Worm (Caenorhabditis elegans) whole organism, L3 larva: ENCODE measurements around the gene F54E7.6.

Experiments
- R02D3.7 ChIP-seq: fragments of 150-350 bp; optimal IDR thresholded peaks from 2 replicates; lab custom pipeline; 2014; ENCODE audit warnings: missing biosample characterization, missing genetic modification characterization
- ZK546.5 ChIP-seq: sonication (generic microtip); optimal IDR thresholded peaks from 2 replicates; lab custom pipeline; 2017; ENCODE audit warnings: missing biosample characterization, missing genetic modification characterization
- aly-2 ChIP-seq: fragments of 150-350 bp; optimal IDR thresholded peaks from 2 replicates; lab custom pipeline; 2014; ENCODE audit warnings: missing biosample characterization, missing genetic modification characterization
- ama-1 ChIP-seq: fragments of 150-350 bp; optimal IDR thresholded peaks from 2 replicates; lab custom pipeline; 2018
- ceh-16 ChIP-seq: sonication (generic microtip); optimal IDR thresholded peaks from 2 replicates; lab custom pipeline; 2017; ENCODE audit warnings: missing biosample characterization, missing genetic modification characterization
- ceh-28 ChIP-seq: fragments of 150-350 bp; optimal IDR thresholded peaks from 2 replicates; lab custom pipeline; 2014; ENCODE audit warnings: missing biosample characterization, missing genetic modification reagents, missing genetic modification characterization
- ceh-82 ChIP-seq: fragments of 150-350 bp; optimal IDR thresholded peaks from 2 replicates; lab custom pipeline; 2014; ENCODE audit warnings: missing biosample characterization, missing genetic modification characterization
- ceh-9 ChIP-seq: sonication (generic microtip); optimal IDR thresholded peaks from 2 replicates; lab custom pipeline; 2018; ENCODE audit warnings: missing biosample characterization, missing genetic modification characterization
- daf-12 ChIP-seq: fragments of 150-350 bp; optimal IDR thresholded peaks from 2 replicates; lab custom pipeline; 2014; ENCODE audit warnings: missing biosample characterization, missing genetic modification reagents, missing genetic modification characterization
- egl-27 ChIP-seq: sonication (generic microtip); optimal IDR thresholded peaks from 4 replicates; lab custom pipeline; 2017; ENCODE audit warnings: missing biosample characterization, missing genetic modification reagents, missing genetic modification characterization
- egl-5 ChIP-seq: fragments of 150-350 bp; optimal IDR thresholded peaks from 2 replicates; lab custom pipeline; 2017; ENCODE audit warnings: missing biosample characterization, missing genetic modification reagents, missing genetic modification characterization, inconsistent platforms
- elt-1 ChIP-seq: fragments of 150-350 bp; optimal IDR thresholded peaks from 2 replicates; lab custom pipeline; 2014; ENCODE audit warnings: missing biosample characterization, missing genetic modification characterization
- elt-2 ChIP-seq: sonication (generic microtip); optimal IDR thresholded peaks from 2 replicates; lab custom pipeline; 2016; ENCODE audit warnings: missing genetic modification reagents, mild to moderate bottlenecking, missing genetic modification characterization, missing compliant biosample characterization
- elt-3 ChIP-seq, 3 experiments: fragments of 150-350 bp in 1 of 3; sonication (generic microtip) in 2 of 3; optimal IDR thresholded peaks; 2 replicates in 2 of 3; 4 replicates in 1 of 3; lab custom pipeline; 2014 to 2017; ENCODE audit warnings: missing biosample characterization in 3 of 3, missing genetic modification characterization in 3 of 3
- eor-1 ChIP-seq, 2 experiments: fragments of 150-350 bp; optimal IDR thresholded peaks; 2 replicates each; lab custom pipeline; 2014 to 2018; ENCODE audit warnings: missing biosample characterization in 2 of 2, missing genetic modification characterization in 2 of 2
- fkh-10 ChIP-seq: sonication (generic microtip); optimal IDR thresholded peaks from 2 replicates; lab custom pipeline; 2017; ENCODE audit warnings: missing biosample characterization, missing genetic modification reagents, missing genetic modification characterization
- fkh-2 ChIP-seq: fragments of 150-350 bp; optimal IDR thresholded peaks from 2 replicates; lab custom pipeline; 2014; ENCODE audit warnings: missing biosample characterization, missing genetic modification reagents, missing genetic modification characterization
- fos-1 ChIP-seq: fragments of 150-350 bp; optimal IDR thresholded peaks from 2 replicates; lab custom pipeline; 2014; ENCODE audit warnings: missing biosample characterization, missing genetic modification characterization
- hmg-11 ChIP-seq: sonication (generic microtip); optimal IDR thresholded peaks from 2 replicates; lab custom pipeline; 2016; ENCODE audit warnings: missing genetic modification characterization, missing compliant biosample characterization
- jun-1 ChIP-seq: fragments of 150-350 bp; optimal IDR thresholded peaks from 2 replicates; lab custom pipeline; 2014; ENCODE audit warnings: missing biosample characterization, missing genetic modification reagents, missing genetic modification characterization
- lin-15B ChIP-seq: fragments of 150-350 bp; optimal IDR thresholded peaks from 2 replicates; lab custom pipeline; 2014; ENCODE audit warnings: missing biosample characterization, missing genetic modification characterization
- lin-39 ChIP-seq: fragments of 150-350 bp; optimal IDR thresholded peaks from 2 replicates; lab custom pipeline; 2018; ENCODE audit warnings: missing biosample characterization, missing genetic modification reagents, missing genetic modification characterization
- lsy-12 ChIP-seq: sonication (generic microtip); optimal IDR thresholded peaks from 2 replicates; lab custom pipeline; 2016; ENCODE audit warnings: mild to moderate bottlenecking, missing genetic modification characterization, missing compliant biosample characterization
- mdl-1 ChIP-seq: fragments of 150-350 bp; optimal IDR thresholded peaks from 2 replicates; lab custom pipeline; 2014; ENCODE audit warnings: missing biosample characterization, missing genetic modification characterization
- mml-1 ChIP-seq: fragments of 150-350 bp; sonication (generic microtip); optimal IDR thresholded peaks from 3 replicates; lab custom pipeline; 2014; ENCODE audit warnings: missing biosample characterization, missing genetic modification characterization
- nfya-1 ChIP-seq: sonication (generic microtip); optimal IDR thresholded peaks from 2 replicates; lab custom pipeline; 2017; ENCODE audit warnings: missing genetic modification characterization, mild to moderate bottlenecking, missing compliant biosample characterization, antibody characterized with exemption, moderate library complexity; ENCODE audit not compliant: insufficient read depth
- nhr-11 ChIP-seq: fragments of 150-350 bp; optimal IDR thresholded peaks from 2 replicates; lab custom pipeline; 2014; ENCODE audit warnings: missing biosample characterization, missing genetic modification characterization
- nhr-12 ChIP-seq: fragments of 150-350 bp; optimal IDR thresholded peaks from 2 replicates; lab custom pipeline; 2014; ENCODE audit warnings: missing biosample characterization, missing genetic modification characterization
- nhr-23 ChIP-seq: fragments of 150-350 bp; optimal IDR thresholded peaks from 2 replicates; lab custom pipeline; 2014; ENCODE audit warnings: missing biosample characterization, missing genetic modification reagents, missing genetic modification characterization
- nhr-237 ChIP-seq: fragments of 150-350 bp; optimal IDR thresholded peaks from 2 replicates; lab custom pipeline; 2014; ENCODE audit warnings: missing biosample characterization, missing genetic modification characterization
- nhr-25 ChIP-seq: sonication (generic microtip); optimal IDR thresholded peaks from 2 replicates; lab custom pipeline; 2017; ENCODE audit warnings: missing biosample characterization, missing genetic modification characterization
- nhr-28 ChIP-seq: fragments of 150-350 bp; optimal IDR thresholded peaks from 2 replicates; lab custom pipeline; 2014; ENCODE audit warnings: missing biosample characterization, missing genetic modification characterization
- nhr-43 ChIP-seq: sonication (generic microtip); optimal IDR thresholded peaks from 2 replicates; lab custom pipeline; 2016; ENCODE audit warnings: mild to moderate bottlenecking, missing genetic modification characterization, missing compliant biosample characterization; ENCODE audit not compliant: poor library complexity, severe bottlenecking
- nhr-67 ChIP-seq: fragments of 150-350 bp; optimal IDR thresholded peaks from 2 replicates; lab custom pipeline; 2014; ENCODE audit warnings: missing biosample characterization, missing genetic modification characterization
- nhr-76 ChIP-seq: fragments of 150-350 bp; sonication (generic microtip); optimal IDR thresholded peaks from 5 replicates; lab custom pipeline; 2014; ENCODE audit warnings: missing biosample characterization, missing genetic modification characterization
- nhr-77 ChIP-seq: fragments of 150-350 bp; optimal IDR thresholded peaks from 2 replicates; lab custom pipeline; 2014; ENCODE audit warnings: missing biosample characterization, missing genetic modification characterization
- pha-4 ChIP-seq: fragments of 150-350 bp; optimal IDR thresholded peaks from 2 replicates; lab custom pipeline; 2014; ENCODE audit warnings: missing biosample characterization, missing genetic modification reagents, missing genetic modification characterization
- pqm-1 ChIP-seq: fragments of 150-350 bp; optimal IDR thresholded peaks from 2 replicates; lab custom pipeline; 2017; ENCODE audit warnings: missing biosample characterization, missing genetic modification characterization, inconsistent platforms
- sea-2 ChIP-seq: fragments of 150-350 bp; sonication (generic microtip); optimal IDR thresholded peaks from 4 replicates; lab custom pipeline; 2014; ENCODE audit warnings: missing biosample characterization, missing genetic modification reagents, missing genetic modification characterization
- skn-1 ChIP-seq: fragments of 150-350 bp; optimal IDR thresholded peaks from 2 replicates; lab custom pipeline; 2014; ENCODE audit warnings: missing biosample characterization, missing genetic modification characterization
- snpc-4 ChIP-seq: fragments of 150-350 bp; optimal IDR thresholded peaks from 2 replicates; lab custom pipeline; 2014; ENCODE audit warnings: missing biosample characterization, missing genetic modification characterization
- tbx-2 ChIP-seq: sonication (generic microtip); optimal IDR thresholded peaks from 2 replicates; lab custom pipeline; 2016; ENCODE audit warnings: mild to moderate bottlenecking, missing genetic modification characterization, missing compliant biosample characterization
- unc-39 ChIP-seq: sonication (generic microtip); optimal IDR thresholded peaks from 4 replicates; lab custom pipeline; 2017; ENCODE audit warnings: missing biosample characterization, missing genetic modification characterization
- unc-62 ChIP-seq: fragments of 150-350 bp; sonication (generic microtip); optimal IDR thresholded peaks from 4 replicates; lab custom pipeline; 2014; ENCODE audit warnings: missing biosample characterization, missing genetic modification reagents, missing genetic modification characterization
- zag-1 ChIP-seq: fragments of 150-350 bp; optimal IDR thresholded peaks from 2 replicates; lab custom pipeline; 2014; ENCODE audit warnings: missing biosample characterization, missing genetic modification characterization
- ztf-11 ChIP-seq: fragments of 150-350 bp; optimal IDR thresholded peaks from 2 replicates; lab custom pipeline; 2014; ENCODE audit warnings: missing biosample characterization, missing genetic modification characterization
- ztf-4 ChIP-seq: fragments of 150-350 bp; optimal IDR thresholded peaks from 2 replicates; lab custom pipeline; 2014; ENCODE audit warnings: missing biosample characterization, missing genetic modification characterization

Gene F54E7.6

DNA sequence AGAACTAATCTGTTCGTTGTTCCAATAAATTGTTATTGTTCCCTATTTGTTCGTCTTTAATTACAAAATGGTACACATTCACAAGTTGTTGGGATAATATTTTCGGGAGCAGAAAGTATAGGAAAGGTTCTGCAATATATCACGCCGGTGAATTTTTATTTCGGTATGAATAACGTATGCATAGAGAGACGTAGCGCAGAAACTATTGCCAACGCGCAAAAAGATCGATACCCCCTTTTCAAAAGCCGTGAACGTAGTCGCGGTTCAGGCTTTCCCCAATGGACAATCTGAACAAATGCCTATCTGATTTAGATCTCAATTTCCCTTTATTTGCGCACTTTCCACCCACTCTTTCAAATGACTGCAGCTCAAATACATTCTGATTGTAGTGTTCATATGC is 19.3 kb upstream of the F54E7.6 start, which contains the start of gene pst-2:
pst-2 (plus strand) TSS at position 293 of the 400 bp plus-strand sequence.
- TF ChIP-seq R02D3.7 (tag; lab: Kevin White, UChicago), result no peak
- TF ChIP-seq tbx-2 (tag; lab: Kevin White, UChicago), result no peak
- peak; percentile 13 for TF ChIP-seq nhr-25 (tag; lab: Kevin White, UChicago)

DNA sequence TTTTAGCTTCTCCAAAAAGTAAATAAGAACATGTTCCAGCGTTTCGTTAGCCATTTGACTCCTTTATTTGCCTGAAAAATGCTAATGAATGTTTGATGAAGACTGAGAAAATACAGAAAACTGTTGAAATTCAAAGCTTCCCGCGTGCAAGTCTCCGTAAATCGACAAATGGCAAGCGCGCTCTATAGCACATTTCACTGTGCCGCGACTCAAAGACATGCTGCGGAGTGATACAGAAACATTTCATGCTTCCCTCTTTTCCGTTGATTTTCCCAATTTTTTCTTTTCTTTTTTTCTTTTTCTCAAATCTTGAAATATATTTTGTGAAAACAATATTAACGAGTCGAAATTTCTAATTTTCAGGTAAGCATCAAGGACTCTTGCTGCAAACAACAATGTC is 18.1 kb upstream of the F54E7.6 start, which contains the start of the genes ska-3 and rps-12:
ska-3 (minus strand) TSS at position 71 of the 400 bp plus-strand sequence.
rps-12 (plus strand) TSS at position 364 of the 400 bp plus-strand sequence.
- peak; percentile 98 for TF ChIP-seq jun-1 (tag; lab: Kevin White, UChicago)
- peak; percentile 38 to 97 (median 91) for TF ChIP-seq elt-3 (tag; optimal IDR thresholded peaks at IDR 0.05; lab: Kevin White, UChicago)
- peak; percentile 90 for TF ChIP-seq fos-1 (tag; lab: Kevin White, UChicago)
- peak; percentile 100 for TF ChIP-seq nhr-25 (tag; lab: Kevin White, UChicago)
- no peak for TF ChIP-seq eor-1 (tag; optimal IDR thresholded peaks at IDR 0.05; lab: Kevin White, UChicago)
- no peak for TF ChIP-seq ceh-9 (tag; lab: Kevin White, UChicago)
- TF ChIP-seq ama-1, result peak; percentile 95
- TF ChIP-seq elt-2 (tag; lab: Kevin White, UChicago), result peak; percentile 89
- peak; percentile 78 for TF ChIP-seq ZK546.5 (tag; lab: Kevin White, UChicago)
- TF ChIP-seq fkh-10 (GFP tag; lab: Kevin White, UChicago), result peak; percentile 97
- TF ChIP-seq mdl-1 (tag; lab: Kevin White, UChicago), result peak; percentile 86
- no peak for TF ChIP-seq nhr-12 (tag; lab: Kevin White, UChicago)
- peak; percentile 71 for TF ChIP-seq hmg-11 (tag; lab: Kevin White, UChicago)
- TF ChIP-seq zag-1 (tag; lab: Kevin White, UChicago), result peak; percentile 70
- TF ChIP-seq skn-1, result peak; percentile 95
- peak; percentile 94 for TF ChIP-seq snpc-4 (tag; lab: Kevin White, UChicago)
- TF ChIP-seq R02D3.7 (tag; lab: Kevin White, UChicago), result peak; percentile 100
- TF ChIP-seq nhr-43 (tag; lab: Kevin White, UChicago), result peak; percentile 98
- TF ChIP-seq aly-2 (tag; lab: Kevin White, UChicago), result no peak
- TF ChIP-seq sea-2 (GFP tag; lab: Kevin White, UChicago), result no peak
- peak; percentile 99 for TF ChIP-seq lsy-12 (tag; lab: Kevin White, UChicago)
- peak; percentile 75 for TF ChIP-seq daf-12 (tag; lab: Kevin White, UChicago)
- peak; percentile 92 for TF ChIP-seq tbx-2 (tag; lab: Kevin White, UChicago)
- TF ChIP-seq ztf-4 (tag; lab: Kevin White, UChicago), result peak; percentile 92
- TF ChIP-seq nfya-1 (tag; lab: Kevin White, UChicago), result peak; percentile 99
- TF ChIP-seq nhr-67, result peak; percentile 63
- TF ChIP-seq egl-5 (tag; lab: Kevin White, UChicago), result peak; percentile 98
- peak; percentile 69 for TF ChIP-seq nhr-76 (tag; lab: Kevin White, UChicago)
- peak; percentile 96 for TF ChIP-seq nhr-11
- TF ChIP-seq nhr-28 (tag; lab: Kevin White, UChicago), result peak; percentile 42
- peak; percentile 99 for TF ChIP-seq lin-39 (tag; lab: Kevin White, UChicago)
- TF ChIP-seq ztf-11, result no peak
- TF ChIP-seq lin-15B (tag; lab: Kevin White, UChicago), result peak; percentile 100
- no peak for TF ChIP-seq mml-1 (tag; lab: Kevin White, UChicago)
- TF ChIP-seq ceh-82 (tag; lab: Kevin White, UChicago), result peak; percentile 95
- peak; percentile 94 for TF ChIP-seq pqm-1
- peak; percentile 54 for TF ChIP-seq fkh-2
- peak; percentile 100 for TF ChIP-seq pha-4 (tag; lab: Kevin White, UChicago)
- peak; percentile 100 for TF ChIP-seq nhr-23 (tag; lab: Kevin White, UChicago)
- TF ChIP-seq ceh-16 (tag; lab: Kevin White, UChicago), result no peak
- peak; percentile 94 for TF ChIP-seq ceh-28
- TF ChIP-seq nhr-237 (tag; lab: Kevin White, UChicago), result no peak
- TF ChIP-seq nhr-77 (tag; lab: Kevin White, UChicago), result peak; percentile 95
- TF ChIP-seq unc-62 (GFP tag; lab: Kevin White, UChicago), result peak; percentile 87
- peak; percentile 93 for TF ChIP-seq elt-1 (tag; lab: Kevin White, UChicago)
- TF ChIP-seq egl-27 (tag; lab: Kevin White, UChicago), result peak; percentile 93
- TF ChIP-seq unc-39 (tag; lab: Kevin White, UChicago), result no peak
- TF ChIP-seq, all 47 proteins: peak for 37
